Fruit fly (Drosophila melanogaster) whole organism: Measurements from ENCODE around the gene CG13062.

ENCODE experiments used
- CG8478 ChIP-seq: fragments of >200 bp; optimal IDR thresholded peaks from 2 replicates; lab custom pipeline; 2018; ENCODE audit warnings: inconsistent platforms
- Dll ChIP-seq: fragments of >200 bp; optimal IDR thresholded peaks from 2 replicates; lab custom pipeline; 2017
- EcR ChIP-seq, 2 experiments: fragments of >200 bp; optimal IDR thresholded peaks; 2 replicates each; lab custom pipeline; 2017; ENCODE audit warnings: missing biosample characterization in 2 of 2, missing genetic modification characterization in 2 of 2, missing genetic modification reagents in 2 of 2
- pan ChIP-seq: fragments of >200 bp; optimal IDR thresholded peaks from 2 replicates; lab custom pipeline; 2017
- psq ChIP-seq: fragments of >200 bp; optimal IDR thresholded peaks from 2 replicates; lab custom pipeline; 2017
- usp ChIP-seq: fragments of >200 bp; optimal IDR thresholded peaks from 2 replicates; lab custom pipeline; 2017; ENCODE audit warnings: missing biosample characterization, missing genetic modification characterization, mixed read lengths

DNA sequence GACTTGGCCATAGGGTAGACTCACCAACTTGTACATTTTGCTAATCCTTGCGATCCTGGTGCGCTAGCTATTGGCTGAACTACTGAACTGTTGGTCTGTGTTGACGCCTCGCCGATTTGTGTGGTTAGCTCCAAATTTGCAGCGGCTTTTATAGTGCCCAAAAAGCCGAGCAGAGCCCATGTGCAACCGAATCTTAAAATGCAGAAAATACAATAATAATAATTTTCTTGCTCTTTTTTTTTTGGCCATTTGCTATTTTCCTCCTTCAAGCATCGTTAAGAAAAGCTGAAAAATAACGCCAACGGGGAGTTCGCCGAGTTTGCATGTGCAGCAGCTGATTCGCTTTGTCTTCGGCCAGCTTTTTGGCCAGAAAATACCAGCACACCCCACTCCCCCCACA lies 5.7 kb upstream of the CG13062 start, which contains the start of gene CG13042:
- TF ChIP-seq psq (lab: Kevin White, UChicago) (no peak), Dll (lab: Kevin White, UChicago) (no peak), usp (GFP tag; lab: Kevin White, UChicago) (no peak), pan (lab: Kevin White, UChicago) (no peak), CG8478 (lab: Kevin White, UChicago) (no peak), EcR (GFP tag; optimal IDR thresholded peaks at IDR 0.05; lab: Kevin White, UChicago) (no peak)
